Fruit fly (Drosophila melanogaster): ENCODE results near the gene hzg.
A peak's percentile ranks its signal among the peaks of the same experiment; 100 is the strongest.

Gene hzg

DNA sequence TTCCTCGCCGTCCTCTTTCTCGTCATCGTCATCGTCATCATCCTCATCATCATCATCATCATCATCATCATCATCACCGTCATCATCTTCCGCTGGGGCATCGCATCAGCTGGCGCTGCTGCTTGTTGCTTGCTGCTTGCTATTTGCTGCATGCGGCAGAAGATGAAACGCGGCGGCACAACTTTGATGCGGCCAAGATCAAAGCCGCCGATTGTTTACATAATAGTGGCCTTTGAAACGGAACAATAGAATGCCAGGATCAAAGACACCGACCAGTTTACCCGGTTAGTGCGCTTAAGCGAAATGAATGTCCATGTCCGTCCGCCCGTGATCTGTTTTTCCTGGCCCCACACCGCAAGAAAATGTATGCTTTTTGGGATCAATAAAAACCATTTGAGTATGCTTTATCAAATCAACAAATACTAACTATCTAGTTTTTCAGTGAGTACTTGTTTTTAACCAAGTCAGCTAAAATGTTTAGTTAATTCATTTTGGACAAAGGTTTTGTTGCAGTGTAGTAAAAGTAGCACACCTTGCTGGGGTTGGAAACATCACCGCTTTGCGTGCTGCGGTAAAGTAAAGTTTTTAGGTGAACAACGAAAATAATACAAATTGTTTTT lies 16.6 kb upstream of the hzg start (continued):
- TF ChIP-seq CG12155 (GFP tag; optimal IDR thresholded peaks at IDR 0.05) = peak; percentile 11
- TF ChIP-seq NK7.1 (GFP tag; optimal IDR thresholded peaks at IDR 0.05) = no peak
- TF ChIP-seq CG18619 (GFP tag; optimal IDR thresholded peaks at IDR 0.05) = peak; percentile 12
- peak; percentile 38 for TF ChIP-seq CG6813 (GFP tag; optimal IDR thresholded peaks at IDR 0.05)
- no peak for TF ChIP-seq scrt (GFP tag; optimal IDR thresholded peaks at IDR 0.05)
- TF ChIP-seq kni (GFP tag; optimal IDR thresholded peaks at IDR 0.05) = peak; percentile 39
- TF ChIP-seq Fer3 (tag; optimal IDR thresholded peaks at IDR 0.05) = no peak
- peak; percentile 38; the same call in 1 of the 2 replicates for TF ChIP-seq CG4730 (GFP tag; IDR thresholded peaks at IDR 0.05)
- TF ChIP-seq tll (GFP tag; optimal IDR thresholded peaks at IDR 0.05) = peak in 1 of 2 experiments; percentile 31
- TF ChIP-seq CG34376 (GFP tag; optimal IDR thresholded peaks at IDR 0.05) = no peak
- TF ChIP-seq CG6854 (GFP tag; optimal IDR thresholded peaks at IDR 0.05) = no peak
- TF ChIP-seq CG7357 (GFP tag; IDR thresholded peaks at IDR 0.05) = no peak
- no peak for TF ChIP-seq caup (GFP tag; optimal IDR thresholded peaks at IDR 0.05; ENCODE audit: severe bottlenecking)
- no peak for TF ChIP-seq CG6654 (GFP tag; optimal IDR thresholded peaks at IDR 0.05)
- no peak for TF ChIP-seq Ptx1 (GFP tag; IDR thresholded peaks at IDR 0.05)
- TF ChIP-seq Meics (GFP tag; optimal IDR thresholded peaks at IDR 0.05) = no peak
- TF ChIP-seq NC2β (GFP tag; optimal IDR thresholded peaks at IDR 0.05) = peak; percentile 41
- TF ChIP-seq CG7839 (tag; optimal IDR thresholded peaks at IDR 0.05) = peak; percentile 57
- no peak for TF ChIP-seq ab (GFP tag; optimal IDR thresholded peaks at IDR 0.05)
- no peak for TF ChIP-seq CG43689 (GFP tag; IDR thresholded peaks at IDR 0.05)
- TF ChIP-seq CG8290 (GFP tag; optimal IDR thresholded peaks at IDR 0.05) = peak; percentile 14
- TF ChIP-seq CG8290 (tag; optimal IDR thresholded peaks at IDR 0.05) = peak; percentile 30 to 31
- no peak for TF ChIP-seq Drgx (GFP tag; IDR thresholded peaks at IDR 0.05)
- no peak for TF ChIP-seq CG6765 (GFP tag; optimal IDR thresholded peaks at IDR 0.05)
- no peak for TF ChIP-seq CG18599 (GFP tag; optimal IDR thresholded peaks at IDR 0.05)
- TF ChIP-seq sug (tag; optimal IDR thresholded peaks at IDR 0.05) = no peak
- TF ChIP-seq oc (tag; optimal IDR thresholded peaks at IDR 0.05) = no peak
- TF ChIP-seq stwl (tag; optimal IDR thresholded peaks at IDR 0.05) = peak; percentile 43
- TF ChIP-seq Sox102F (GFP tag; optimal IDR thresholded peaks at IDR 0.05) = peak; percentile 59
- peak; percentile 60 for TF ChIP-seq trem (tag; optimal IDR thresholded peaks at IDR 0.05)
- TF ChIP-seq CG1832 (GFP tag; optimal IDR thresholded peaks at IDR 0.05) = no peak
- TF ChIP-seq CG9797 (GFP tag; optimal IDR thresholded peaks at IDR 0.05) = no peak
- no peak for TF ChIP-seq CG31388 (GFP tag; optimal IDR thresholded peaks at IDR 0.05)
- TF ChIP-seq NfI (GFP tag; optimal IDR thresholded peaks at IDR 0.05) = peak; percentile 5
- TF ChIP-seq btn (GFP tag; optimal IDR thresholded peaks at IDR 0.05) = peak; percentile 37
- TF ChIP-seq dpn (GFP tag; optimal IDR thresholded peaks at IDR 0.05) = peak; percentile 26 to 32
- TF ChIP-seq CG9876 (GFP tag; optimal IDR thresholded peaks at IDR 0.05) = peak; percentile 3
- TF ChIP-seq ase (GFP tag; IDR thresholded peaks at IDR 0.05) = peak; percentile 33; the same call in 1 of the 3 replicates
- peak; percentile 54; the same call in 1 of the 2 replicates for TF ChIP-seq chm (GFP tag; IDR thresholded peaks at IDR 0.05)
- no peak for TF ChIP-seq MESR4 (GFP tag; optimal IDR thresholded peaks at IDR 0.05)
- no peak for TF ChIP-seq nau (GFP tag; optimal IDR thresholded peaks at IDR 0.05)
- peak; percentile 46 for TF ChIP-seq CG8944 (GFP tag; optimal IDR thresholded peaks at IDR 0.05)
- no peak for TF ChIP-seq CG7963 (GFP tag; IDR thresholded peaks at IDR 0.05; ENCODE audit: partially characterized antibody)
- no peak for TF ChIP-seq CG13296 (GFP tag; optimal IDR thresholded peaks at IDR 0.05)
- TF ChIP-seq Xbp1 (GFP tag; optimal IDR thresholded peaks at IDR 0.05) = peak; percentile 47
- peak; percentile 55 for TF ChIP-seq Hsf (GFP tag; optimal IDR thresholded peaks at IDR 0.05)
- no peak for TF ChIP-seq Fer1 (GFP tag; optimal IDR thresholded peaks at IDR 0.05)
- TF ChIP-seq eyg (GFP tag; optimal IDR thresholded peaks at IDR 0.05) = no peak
- peak; percentile 20 for TF ChIP-seq CG4617 (GFP tag; optimal IDR thresholded peaks at IDR 0.05; ENCODE audit: borderline replicate concordance)
